Worm (Caenorhabditis elegans) whole organism, L2 larva: ENCODE results near the gene ptrg-1.
A peak's percentile ranks its signal among the peaks of the same experiment; 100 is the strongest.

Experiments used
- C34F6.9 ChIP-seq: fragments of 150-350 bp; optimal IDR thresholded peaks from 2 replicates; lab custom pipeline; 2014; ENCODE audit warnings: missing biosample characterization, missing genetic modification characterization
- F13H6.1 ChIP-seq: sonication (generic microtip); optimal IDR thresholded peaks from 2 replicates; lab custom pipeline; 2016; ENCODE audit warnings: missing genetic modification characterization, missing compliant biosample characterization
- Y55F3AM.14 ChIP-seq: fragments of 200-800 bp; sonication (Bioruptor generic); optimal IDR thresholded peaks from 2 replicates; lab custom pipeline; 2018; ENCODE audit warnings: mild to moderate bottlenecking, missing genetic modification characterization, missing compliant biosample characterization
- ZK546.5 ChIP-seq: sonication (generic microtip); optimal IDR thresholded peaks from 2 replicates; lab custom pipeline; 2017; ENCODE audit warnings: missing biosample characterization, missing genetic modification characterization
- aly-2 ChIP-seq: fragments of 150-350 bp; optimal IDR thresholded peaks from 2 replicates; lab custom pipeline; 2014; ENCODE audit warnings: missing biosample characterization, missing genetic modification characterization
- ama-1 ChIP-seq: fragments of 150-350 bp; optimal IDR thresholded peaks from 2 replicates; lab custom pipeline; 2018; ENCODE audit warnings: inconsistent platforms
- blmp-1 ChIP-seq: sonication (generic microtip); optimal IDR thresholded peaks from 2 replicates; lab custom pipeline; 2017; ENCODE audit warnings: missing genetic modification characterization, mild to moderate bottlenecking, missing compliant biosample characterization, antibody characterized with exemption, moderate library complexity; ENCODE audit not compliant: insufficient read depth
- ceh-82 ChIP-seq: fragments of 150-350 bp; optimal IDR thresholded peaks from 2 replicates; lab custom pipeline; 2014; ENCODE audit warnings: missing biosample characterization, missing genetic modification characterization
- crh-2 ChIP-seq: sonication (generic microtip); optimal IDR thresholded peaks from 2 replicates; lab custom pipeline; 2017; ENCODE audit warnings: missing biosample characterization, missing genetic modification characterization
- dmd-4 ChIP-seq: sonication (generic microtip); optimal IDR thresholded peaks from 2 replicates; lab custom pipeline; 2017; ENCODE audit warnings: missing biosample characterization, missing genetic modification characterization
- egl-27 ChIP-seq: sonication (generic microtip); optimal IDR thresholded peaks from 3 replicates; lab custom pipeline; 2017; ENCODE audit warnings: missing biosample characterization, missing genetic modification reagents, missing genetic modification characterization
- elt-1 ChIP-seq: fragments of 150-350 bp; optimal IDR thresholded peaks from 2 replicates; lab custom pipeline; 2014; ENCODE audit warnings: missing biosample characterization, missing genetic modification characterization
- elt-3 ChIP-seq: sonication (generic microtip); optimal IDR thresholded peaks from 2 replicates; lab custom pipeline; 2017; ENCODE audit warnings: missing biosample characterization, missing genetic modification characterization
- fos-1 ChIP-seq: fragments of 150-350 bp; optimal IDR thresholded peaks from 2 replicates; lab custom pipeline; 2014; ENCODE audit warnings: missing biosample characterization, missing genetic modification characterization
- gmeb-1 ChIP-seq: fragments of 150-350 bp; optimal IDR thresholded peaks from 2 replicates; lab custom pipeline; 2014; ENCODE audit warnings: missing biosample characterization, missing genetic modification characterization
- lin-11 ChIP-seq: fragments of 150-350 bp; sonication (generic microtip); optimal IDR thresholded peaks from 2 replicates; lab custom pipeline; 2014; ENCODE audit warnings: missing biosample characterization, missing genetic modification characterization, inconsistent platforms, mixed read lengths
- lin-13 ChIP-seq: fragments of 150-350 bp; optimal IDR thresholded peaks from 2 replicates; lab custom pipeline; 2014; ENCODE audit warnings: missing biosample characterization, missing genetic modification reagents, missing genetic modification characterization
- lsy-2 ChIP-seq, 2 experiments: fragments of 150-350 bp in 1 of 2; sonication (generic microtip) in 1 of 2; optimal IDR thresholded peaks; 2 replicates each; lab custom pipeline; 2014 to 2017; ENCODE audit warnings: missing biosample characterization in 2 of 2, missing genetic modification characterization in 2 of 2
- mab-5 ChIP-seq: fragments of 150-350 bp; optimal IDR thresholded peaks from 2 replicates; lab custom pipeline; 2014; ENCODE audit warnings: missing biosample characterization, missing genetic modification characterization
- mbf-1 ChIP-seq: sonication (generic microtip); optimal IDR thresholded peaks from 2 replicates; lab custom pipeline; 2017; ENCODE audit warnings: missing biosample characterization, missing genetic modification characterization
- nhr-11 ChIP-seq: fragments of 150-350 bp; optimal IDR thresholded peaks from 2 replicates; lab custom pipeline; 2014; ENCODE audit warnings: missing biosample characterization, missing genetic modification characterization
- nhr-129 ChIP-seq: fragments of 150-350 bp; optimal IDR thresholded peaks from 2 replicates; lab custom pipeline; 2014; ENCODE audit warnings: missing biosample characterization, missing genetic modification characterization
- nhr-23 ChIP-seq: fragments of 150-350 bp; optimal IDR thresholded peaks from 2 replicates; lab custom pipeline; 2014; ENCODE audit warnings: missing biosample characterization, missing genetic modification reagents, missing genetic modification characterization
- nhr-237 ChIP-seq: fragments of 150-350 bp; optimal IDR thresholded peaks from 2 replicates; lab custom pipeline; 2014; ENCODE audit warnings: missing biosample characterization, missing genetic modification characterization
- nhr-25 ChIP-seq: fragments of 150-350 bp; sonication (generic microtip); optimal IDR thresholded peaks from 3 replicates; lab custom pipeline; 2014; ENCODE audit warnings: missing biosample characterization, missing genetic modification characterization
- nhr-6 ChIP-seq: fragments of 150-350 bp; optimal IDR thresholded peaks from 2 replicates; lab custom pipeline; 2014; ENCODE audit warnings: missing biosample characterization, missing genetic modification characterization
- nhr-77 ChIP-seq: fragments of 150-350 bp; optimal IDR thresholded peaks from 2 replicates; lab custom pipeline; 2014; ENCODE audit warnings: missing biosample characterization, missing genetic modification characterization
- sem-4 ChIP-seq: fragments of 150-350 bp; optimal IDR thresholded peaks from 2 replicates; lab custom pipeline; 2014; ENCODE audit warnings: missing biosample characterization, missing genetic modification reagents, missing genetic modification characterization
- sma-3 ChIP-seq: sonication (generic microtip); optimal IDR thresholded peaks from 2 replicates; lab custom pipeline; 2016; ENCODE audit warnings: missing genetic modification reagents, missing genetic modification characterization, missing compliant biosample characterization
- sma-9 ChIP-seq, 2 experiments: fragments of 150-350 bp in 1 of 2; sonication (generic microtip) in 1 of 2; optimal IDR thresholded peaks; 2 replicates each; lab custom pipeline; 2014 to 2016; ENCODE audit warnings: missing genetic modification characterization in 2 of 2, mild to moderate bottlenecking in 1 of 2, missing biosample characterization in 1 of 2, missing compliant biosample characterization in 1 of 2, missing genetic modification reagents in 1 of 2, moderate library complexity in 1 of 2
- snpc-4 ChIP-seq: fragments of 150-350 bp; optimal IDR thresholded peaks from 2 replicates; lab custom pipeline; 2014; ENCODE audit warnings: missing biosample characterization, missing genetic modification characterization
- unc-39 ChIP-seq: fragments of 150-350 bp; optimal IDR thresholded peaks from 2 replicates; lab custom pipeline; 2014; ENCODE audit warnings: missing biosample characterization, missing genetic modification characterization
- unc-55 ChIP-seq: fragments of 150-350 bp; sonication (generic microtip); optimal IDR thresholded peaks from 3 replicates; lab custom pipeline; 2014; ENCODE audit warnings: missing biosample characterization, missing genetic modification reagents, missing genetic modification characterization
- zag-1 ChIP-seq: fragments of 150-350 bp; optimal IDR thresholded peaks from 2 replicates; lab custom pipeline; 2014; ENCODE audit warnings: missing biosample characterization, missing genetic modification characterization

Gene ptrg-1

DNA sequence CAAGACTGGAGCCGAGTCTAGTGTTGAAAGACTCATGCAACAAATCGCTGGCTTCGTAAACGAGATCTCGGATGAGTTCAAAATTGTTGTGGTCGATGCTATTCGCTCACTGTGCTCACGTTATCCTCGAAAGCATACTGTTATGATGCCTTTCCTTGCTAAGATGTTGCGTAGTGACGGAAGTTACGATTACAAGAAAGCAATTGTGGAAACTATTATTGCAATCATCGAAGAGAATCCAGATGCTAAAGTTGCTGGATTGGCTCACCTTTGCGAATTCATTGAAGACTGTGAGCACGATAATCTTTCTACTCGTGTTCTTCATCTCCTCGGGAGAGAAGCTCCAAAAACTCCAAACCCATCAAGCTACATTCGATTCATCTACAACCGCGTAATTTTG lies 40.8 kb downstream of the ptrg-1 start:
- TF ChIP-seq mab-5 (tag; lab: Kevin White, UChicago) (no peak), elt-3 (no peak), unc-55 (GFP tag; lab: Kevin White, UChicago) (no peak)

DNA sequence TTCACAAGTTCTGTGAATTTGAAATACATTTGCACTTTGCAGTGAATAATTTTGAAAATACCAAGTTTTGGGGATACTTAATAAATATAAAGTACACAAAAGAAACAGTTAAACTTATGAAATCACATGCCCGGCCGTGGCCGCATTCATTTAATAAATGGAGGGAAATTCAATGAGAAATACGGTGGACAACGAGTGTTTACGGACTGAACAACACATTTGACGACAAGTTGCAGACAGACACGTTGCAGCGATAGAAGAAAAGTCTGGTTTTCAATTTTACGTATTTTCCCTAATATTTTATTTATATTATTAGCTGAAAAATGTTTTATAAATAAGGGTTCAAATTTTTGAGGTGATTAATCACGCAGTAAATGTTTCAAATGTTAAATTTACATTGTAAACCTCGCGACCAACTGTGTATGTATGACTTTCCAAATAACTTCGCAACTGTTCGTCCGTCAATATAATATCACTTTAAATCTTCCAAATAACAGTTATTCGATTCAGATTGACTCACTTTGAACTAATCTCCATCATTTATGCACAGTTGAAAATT lies 42.7 kb downstream of the ptrg-1 start, which contains the start of gene copg-1:
Gene copg-1 (plus strand): TSS at position 509 of the 559 bp plus-strand sequence.
- peak; percentile 58 for TF ChIP-seq gmeb-1 (tag; lab: Kevin White, UChicago)
- TF ChIP-seq nhr-129 (tag; lab: Kevin White, UChicago) = peak; percentile 43
- peak; percentile 97 for TF ChIP-seq crh-2 (tag; lab: Kevin White, UChicago)
- peak; percentile 5 for TF ChIP-seq fos-1 (tag; lab: Kevin White, UChicago)
- TF ChIP-seq unc-55 (GFP tag; lab: Kevin White, UChicago) = peak; percentile 73
- no peak for TF ChIP-seq mbf-1
- TF ChIP-seq lin-11 (tag; lab: Kevin White, UChicago) = no peak
- TF ChIP-seq lsy-2 (tag; optimal IDR thresholded peaks at IDR 0.05; lab: Kevin White, UChicago) = peak; percentile 78 to 96
- TF ChIP-seq sma-9 (GFP tag; optimal IDR thresholded peaks at IDR 0.05; lab: Kevin White, UChicago) = peak; percentile 69
- no peak for TF ChIP-seq sma-9 (tag; optimal IDR thresholded peaks at IDR 0.05; lab: Kevin White, UChicago)
- TF ChIP-seq ceh-82 (tag; lab: Kevin White, UChicago) = no peak
- TF ChIP-seq nhr-25 (tag; lab: Kevin White, UChicago) = peak; percentile 35
- TF ChIP-seq lin-13 (GFP tag; lab: Kevin White, UChicago) = peak; percentile 57
- TF ChIP-seq dmd-4 (tag; lab: Kevin White, UChicago) = no peak
- TF ChIP-seq C34F6.9 (tag; lab: Kevin White, UChicago) = peak; percentile 75
- peak; percentile 25 for TF ChIP-seq F13H6.1
- no peak for TF ChIP-seq nhr-6 (tag; lab: Kevin White, UChicago)
- TF ChIP-seq sma-3 (GFP tag; lab: Kevin White, UChicago) = peak; percentile 22

ce11 chrIV:10150552-10151004 lies 43.7 kb downstream of the ptrg-1 start, which contains the start of gene tsp-12:
TSS of gene tsp-12 (minus strand) at chrIV:10150602.
- TF ChIP-seq nhr-23 (tag; lab: Kevin White, UChicago) (no peak), nhr-11 (tag; lab: Kevin White, UChicago) (no peak), snpc-4 (tag; lab: Kevin White, UChicago) (no peak), F13H6.1 (peak; percentile 51), lin-13 (GFP tag; lab: Kevin White, UChicago) (peak; percentile 23), elt-1 (tag; lab: Kevin White, UChicago) (no peak), C34F6.9 (tag; lab: Kevin White, UChicago) (peak; percentile 2), egl-27 (tag; lab: Kevin White, UChicago) (no peak), crh-2 (tag; lab: Kevin White, UChicago) (no peak), nhr-129 (tag; lab: Kevin White, UChicago) (no peak), fos-1 (tag; lab: Kevin White, UChicago) (no peak), dmd-4 (tag; lab: Kevin White, UChicago) (no peak), ama-1 (lab: Kevin White, UChicago) (no peak), elt-3 (no peak)

DNA sequence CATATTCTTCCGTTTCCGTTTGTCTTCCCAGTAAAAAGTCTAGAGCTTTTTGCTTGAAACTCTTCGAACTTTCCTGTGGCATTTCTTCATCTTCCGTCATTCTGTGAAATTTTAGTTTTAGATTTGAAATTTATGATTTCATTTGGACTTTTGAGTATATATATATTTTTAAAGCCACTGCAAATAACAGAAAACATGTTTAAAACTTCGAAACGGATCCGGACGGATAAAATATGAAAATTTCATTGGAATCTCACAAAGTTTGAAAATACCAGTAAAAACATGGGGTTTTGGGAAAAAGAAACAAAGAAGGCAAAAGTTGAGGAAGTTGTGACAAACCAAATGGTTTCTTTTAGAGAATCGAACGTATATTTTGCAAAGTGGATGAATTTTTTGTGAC lies 45.3 kb downstream of the ptrg-1 start, which contains the start of gene pigs-1:
Gene pigs-1 (minus strand): TSS at position 101 of the 400 bp plus-strand sequence.
- no peak for TF ChIP-seq nhr-77 (tag; lab: Kevin White, UChicago)
- TF ChIP-seq gmeb-1 (tag; lab: Kevin White, UChicago) = no peak
- TF ChIP-seq blmp-1 (tag; lab: Kevin White, UChicago) = no peak
- no peak for TF ChIP-seq sem-4
- TF ChIP-seq zag-1 (tag; lab: Kevin White, UChicago) = no peak
- TF ChIP-seq ZK546.5 = no peak
- no peak for TF ChIP-seq Y55F3AM.14
- no peak for TF ChIP-seq ama-1 (lab: Kevin White, UChicago)
- no peak for TF ChIP-seq aly-2 (tag; lab: Kevin White, UChicago)
- no peak for TF ChIP-seq unc-55 (GFP tag; lab: Kevin White, UChicago)
- TF ChIP-seq snpc-4 (tag; lab: Kevin White, UChicago) = no peak
- TF ChIP-seq nhr-237 = no peak
- no peak for TF ChIP-seq nhr-25 (tag; lab: Kevin White, UChicago)
- TF ChIP-seq unc-39 (tag; lab: Kevin White, UChicago) = no peak
- TF ChIP-seq nhr-6 (tag; lab: Kevin White, UChicago) = no peak
- TF ChIP-seq elt-3 = no peak
